Fruit fly (Drosophila melanogaster): ENCODE results near the gene Fdh.

The Fdh gene

dm6 chr3R:10872148-10872783, at the start of gene Fdh:
TSS of gene Fdh (minus strand) at chr3R:10872381.
- TF ChIP-seq noc (tag; optimal IDR thresholded peaks at IDR 0.05), result peak; percentile 46

- TF ChIP-seq noc (tag; optimal IDR thresholded peaks at IDR 0.05), result no peak
These were observed 21.1 kb upstream of the Fdh start, which contains the start of gene CG6621 for dm6 chr3R:10893327-10893726. TSS of gene CG6621 (minus strand) at chr3R:10893531.

dm6 chr3R:10889520-10889887, 17.3 kb upstream of the Fdh start, which contains the start of gene Ak3:
TSS of gene Ak3 (minus strand) at chr3R:10889588.
- no peak for TF ChIP-seq noc (tag; optimal IDR thresholded peaks at IDR 0.05)

dm6 chr3R:10888633-10889519, 16.7 kb upstream of the Fdh start:
- TF ChIP-seq noc (tag; optimal IDR thresholded peaks at IDR 0.05), result peak; percentile 76

dm6 chr3R:10888300-10888632, 16.1 kb upstream of the Fdh start:
- TF ChIP-seq noc (tag; optimal IDR thresholded peaks at IDR 0.05), result peak; percentile 48

dm6 chr3R:10886462-10887315, 14.5 kb upstream of the Fdh start:
- peak; percentile 96 for TF ChIP-seq noc (tag; optimal IDR thresholded peaks at IDR 0.05)

- TF ChIP-seq noc (tag; optimal IDR thresholded peaks at IDR 0.05), result no peak
These were observed 13.4 kb upstream of the Fdh start, which contains the start of gene Leash for dm6 chr3R:10885422-10886081. TSS of gene Leash (plus strand) at chr3R:10885540.

dm6 chr3R:10884678-10885421, 12.7 kb upstream of the Fdh start, which contains the start of gene CG14696:
TSS of gene CG14696 (minus strand) at chr3R:10885001.
- no peak for TF ChIP-seq noc (tag; optimal IDR thresholded peaks at IDR 0.05)

- TF ChIP-seq noc (tag; optimal IDR thresholded peaks at IDR 0.05), result no peak
These were observed 12.0 kb upstream of the Fdh start for dm6 chr3R:10884031-10884677.

dm6 chr3R:10881824-10882559, 9.8 kb upstream of the Fdh start, which contains the start of gene Tpc1:
TSS of gene Tpc1 (minus strand) at chr3R:10882188.
- TF ChIP-seq noc (tag; optimal IDR thresholded peaks at IDR 0.05), result no peak

dm6 chr3R:10879219-10879618, 7.0 kb upstream of the Fdh start, which contains the start of gene CG14695:
TSS of gene CG14695 (minus strand) at chr3R:10879319.
- no peak for TF ChIP-seq noc (tag; optimal IDR thresholded peaks at IDR 0.05)

- TF ChIP-seq noc (tag; optimal IDR thresholded peaks at IDR 0.05), result no peak
These were observed 6.4 kb upstream of the Fdh start for dm6 chr3R:10878628-10879027.

dm6 chr3R:10877808-10878207, 5.6 kb upstream of the Fdh start:
- TF ChIP-seq noc (tag; optimal IDR thresholded peaks at IDR 0.05), result peak; percentile 47

Data from whole organism, larva.